Fruit fly (Drosophila melanogaster): ENCODE results near the gene MFS10.

dm6 chrX:13111832-13112231, 17.0 kb upstream of the MFS10 start:
- TF ChIP-seq CG6175 (GFP tag; IDR thresholded peaks at IDR 0.05), result no peak
- peak; percentile 59 for TF ChIP-seq cg (GFP tag; optimal IDR thresholded peaks at IDR 0.05)
- TF ChIP-seq CG13624 (GFP tag; optimal IDR thresholded peaks at IDR 0.05), result no peak
- TF ChIP-seq CG11085 (GFP tag; IDR thresholded peaks at IDR 0.05), result no peak
- TF ChIP-seq MESR4 (GFP tag; optimal IDR thresholded peaks at IDR 0.05), result no peak
- no peak for TF ChIP-seq Dll (GFP tag; IDR thresholded peaks at IDR 0.05; ENCODE audit: partially characterized antibody)

Measured in whole organism, embryonic.